Worm (Caenorhabditis elegans) whole organism, L2 larva: ENCODE data around the gene C05D2.8.

Experiments
- dmd-4 ChIP-seq: sonication (generic microtip); optimal IDR thresholded peaks from 2 replicates; lab custom pipeline; 2017; ENCODE audit warnings: missing biosample characterization, missing genetic modification characterization
- lin-39 ChIP-seq: fragments of 150-350 bp; optimal IDR thresholded peaks from 2 replicates; lab custom pipeline; 2014; ENCODE audit warnings: missing biosample characterization, missing genetic modification reagents, missing genetic modification characterization
- skn-1 ChIP-seq: sonication (generic microtip); optimal IDR thresholded peaks from 2 replicates; lab custom pipeline; 2017; ENCODE audit warnings: missing biosample characterization, missing genetic modification characterization
- snpc-4 ChIP-seq: fragments of 150-350 bp; optimal IDR thresholded peaks from 2 replicates; lab custom pipeline; 2014; ENCODE audit warnings: missing biosample characterization, missing genetic modification characterization
- ztf-11 ChIP-seq: sonication (generic microtip); optimal IDR thresholded peaks from 2 replicates; lab custom pipeline; 2017; ENCODE audit warnings: missing biosample characterization, missing genetic modification characterization
- ztf-4 ChIP-seq: fragments of 150-350 bp; optimal IDR thresholded peaks from 2 replicates; lab custom pipeline; 2014; ENCODE audit warnings: missing biosample characterization, missing genetic modification characterization

- TF ChIP-seq ztf-11: no peak
- TF ChIP-seq snpc-4 (tag; lab: Kevin White, UChicago): peak; percentile 17
- TF ChIP-seq ztf-4: no peak
- TF ChIP-seq dmd-4 (tag; lab: Kevin White, UChicago): no peak
- no peak for TF ChIP-seq skn-1 (tag; lab: Kevin White, UChicago)
- TF ChIP-seq lin-39 (tag; lab: Kevin White, UChicago): no peak
Observed at ce11 chrIII:5591668-5592149, 18.4 kb downstream of the C05D2.8 start, which contains the start of the genes ddx-15 and ucr-1.
